Fruit fly (Drosophila melanogaster): ENCODE measurements around the gene fd3F.

DNA sequence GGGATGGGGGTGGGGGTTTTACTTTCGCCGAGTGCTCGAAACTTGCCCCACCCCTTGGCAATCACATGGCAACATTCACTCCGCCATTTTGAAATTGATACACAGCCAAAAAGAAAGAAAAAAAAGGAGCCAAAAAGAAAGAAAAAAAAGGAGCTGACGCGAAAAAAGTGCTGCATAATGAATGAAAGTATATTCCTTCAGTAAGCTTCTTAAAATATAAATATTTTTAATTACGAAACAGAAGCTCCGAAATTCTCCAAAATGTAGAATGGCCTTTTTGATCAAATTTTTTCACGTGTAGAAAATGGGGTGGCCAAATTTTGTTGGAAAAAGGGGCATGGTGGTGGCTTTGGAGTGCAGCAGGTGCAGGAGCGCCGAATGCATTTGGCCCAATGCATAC is 33.9 kb upstream of the fd3F start:
- TF ChIP-seq Hsf (GFP tag; optimal IDR thresholded peaks at IDR 0.05), result no peak
- TF ChIP-seq pzg (GFP tag; optimal IDR thresholded peaks at IDR 0.05), result no peak
- no peak for TF ChIP-seq ranshi (GFP tag; IDR thresholded peaks at IDR 0.05)
- TF ChIP-seq fu2 (GFP tag; optimal IDR thresholded peaks at IDR 0.05), result no peak
- TF ChIP-seq btn (GFP tag; optimal IDR thresholded peaks at IDR 0.05), result no peak
- TF ChIP-seq eve (GFP tag; optimal IDR thresholded peaks at IDR 0.05), result no peak

Measured in whole organism, embryonic.